Worm (Caenorhabditis elegans) whole organism, young adult: Measurements from ENCODE around the gene Y32H12A.8.

Source experiments
- D2030.7 ChIP-seq: fragments of 200-800 bp; sonication (Bioruptor generic); IDR thresholded peaks from 2 replicates; pipeline ENCODE4 v1.3.6; 2022; ENCODE audit warnings: missing genetic modification reagents, missing genetic modification characterization, missing compliant biosample characterization
- F33H1.4 ChIP-seq: fragments of 200-800 bp; sonication (Bioruptor generic); IDR thresholded peaks from 2 replicates; pipeline ENCODE4 v1.3.6; 2022; ENCODE audit warnings: missing genetic modification reagents, missing genetic modification characterization, missing compliant biosample characterization
- F39B2.1 ChIP-seq: fragments of 200-800 bp; sonication (Bioruptor generic); IDR thresholded peaks from 2 replicates; pipeline ENCODE4 v1.3.6; 2022; ENCODE audit warnings: missing genetic modification reagents, missing genetic modification characterization, missing compliant biosample characterization
- K11D2.4 ChIP-seq: fragments of 200-800 bp; sonication (Bioruptor generic); IDR thresholded peaks from 2 replicates; pipeline ENCODE4 v1.3.6; 2022; ENCODE audit warnings: missing genetic modification reagents, missing genetic modification characterization, missing compliant biosample characterization
- Y79H2A.3 ChIP-seq: fragments of 200-800 bp; sonication (Bioruptor generic); conservative IDR thresholded peaks from 2 replicates; pipeline ENCODE4 v1.3.6; 2022; ENCODE audit warnings: missing genetic modification reagents, missing genetic modification characterization, missing compliant biosample characterization
- Y95B8A.8 ChIP-seq: fragments of 200-800 bp; sonication (Bioruptor generic); IDR thresholded peaks from 2 replicates; pipeline ENCODE4 v1.3.6; 2022; ENCODE audit warnings: missing genetic modification reagents, missing genetic modification characterization, missing compliant biosample characterization
- atf-7 ChIP-seq: sonication (generic microtip); optimal IDR thresholded peaks from 2 replicates; lab custom pipeline; 2017; ENCODE audit warnings: mild to moderate bottlenecking, missing genetic modification characterization, missing compliant biosample characterization
- athp-1 ChIP-seq: sonication (generic microtip); optimal IDR thresholded peaks from 2 replicates; lab custom pipeline; 2017; ENCODE audit warnings: mild to moderate bottlenecking, missing genetic modification characterization, missing compliant biosample characterization
- attf-5 ChIP-seq: fragments of 200-800 bp; sonication (Bioruptor generic); optimal IDR thresholded peaks from 2 replicates; lab custom pipeline; 2018; ENCODE audit warnings: mild to moderate bottlenecking, missing genetic modification characterization, missing compliant biosample characterization
- bed-1 ChIP-seq: fragments of 200-800 bp; sonication (Bioruptor generic); IDR thresholded peaks from 2 replicates; pipeline ENCODE4 v1.3.6; 2022; ENCODE audit warnings: missing genetic modification reagents, missing genetic modification characterization, missing compliant biosample characterization
- cebp-1 ChIP-seq, 2 experiments: fragments of 200-800 bp in 1 of 2; sonication (Bioruptor generic) in 1 of 2; sonication (generic microtip) in 1 of 2; IDR thresholded peaks in 1 of 2; optimal IDR thresholded peaks in 1 of 2; 2 replicates each; pipeline versions ENCODE4 v1.3.6 to Lab custom; 2017 to 2022; ENCODE audit warnings: missing compliant biosample characterization in 2 of 2, missing genetic modification characterization in 2 of 2, mild to moderate bottlenecking in 1 of 2, missing genetic modification reagents in 1 of 2, moderate library complexity in 1 of 2
- ceh-91 ChIP-seq: fragments of 200-800 bp; sonication (Bioruptor generic); IDR thresholded peaks from 2 replicates; pipeline ENCODE4 v1.3.6; 2022; ENCODE audit warnings: missing genetic modification reagents, missing genetic modification characterization, missing compliant biosample characterization
- die-1 ChIP-seq: sonication (generic microtip); optimal IDR thresholded peaks from 2 replicates; lab custom pipeline; 2016; ENCODE audit warnings: missing genotype, mild to moderate bottlenecking, missing genetic modification characterization, missing compliant biosample characterization
- dox-1 ChIP-seq: fragments of 200-800 bp; sonication (Bioruptor generic); IDR thresholded peaks from 2 replicates; pipeline ENCODE4 v1.3.6; 2022; ENCODE audit warnings: missing genetic modification reagents, missing genetic modification characterization, missing compliant biosample characterization
- efl-1 ChIP-seq: fragments of 150-350 bp; optimal IDR thresholded peaks from 2 replicates; lab custom pipeline; 2014; ENCODE audit warnings: missing biosample characterization, missing genetic modification reagents, missing genetic modification characterization
- egrh-3 ChIP-seq: fragments of 200-800 bp; sonication (Bioruptor generic); IDR thresholded peaks from 2 replicates; pipeline ENCODE4 v1.3.6; 2022; ENCODE audit warnings: missing genetic modification reagents, missing genetic modification characterization, missing compliant biosample characterization
- ekl-4 ChIP-seq: fragments of 200-800 bp; sonication (Bioruptor generic); IDR thresholded peaks from 2 replicates; pipeline ENCODE4 v1.3.6; 2022; ENCODE audit warnings: missing genetic modification reagents, missing genetic modification characterization, missing compliant biosample characterization
- him-1 ChIP-seq: sonication (generic microtip); optimal IDR thresholded peaks from 2 replicates; lab custom pipeline; 2016; ENCODE audit warnings: missing genotype, missing genetic modification reagents, missing genetic modification characterization, missing compliant biosample characterization
- hmg-1.2 ChIP-seq: fragments of 200-800 bp; sonication (Bioruptor generic); IDR thresholded peaks from 2 replicates; pipeline ENCODE4 v1.3.6; 2022; ENCODE audit warnings: missing genetic modification reagents, missing genetic modification characterization, missing compliant biosample characterization
- hrde-1 ChIP-seq: sonication (generic microtip); optimal IDR thresholded peaks from 2 replicates; lab custom pipeline; 2016; ENCODE audit warnings: missing genetic modification characterization, mild to moderate bottlenecking, missing compliant biosample characterization, moderate library complexity, missing genotype, missing genetic modification reagents, borderline replicate concordance
- lin-54 ChIP-seq: fragments of 200-800 bp; sonication (Bioruptor generic); optimal IDR thresholded peaks from 2 replicates; lab custom pipeline; 2018; ENCODE audit warnings: mild to moderate bottlenecking, missing genetic modification characterization, missing compliant biosample characterization
- lsl-1 ChIP-seq: fragments of 200-800 bp; sonication (Bioruptor generic); optimal IDR thresholded peaks from 2 replicates; lab custom pipeline; 2018; ENCODE audit warnings: mild to moderate bottlenecking, missing genetic modification characterization, moderate library complexity, missing compliant biosample characterization
- madf-6 ChIP-seq: fragments of 200-800 bp; sonication (Bioruptor generic); IDR thresholded peaks from 2 replicates; pipeline ENCODE4 v1.3.6; 2022; ENCODE audit warnings: missing genetic modification reagents, missing genetic modification characterization, missing compliant biosample characterization
- madf-8 ChIP-seq: fragments of 200-800 bp; sonication (Bioruptor generic); conservative IDR thresholded peaks from 2 replicates; pipeline ENCODE4 v1.3.6; 2022; ENCODE audit warnings: missing genetic modification reagents, missing genetic modification characterization, missing compliant biosample characterization
- mcd-1 ChIP-seq: fragments of 200-800 bp; sonication (Bioruptor generic); IDR thresholded peaks from 2 replicates; pipeline ENCODE4 v1.3.6; 2022; ENCODE audit warnings: missing genetic modification reagents, missing genetic modification characterization, missing compliant biosample characterization
- mes-4 ChIP-seq: sonication (generic microtip); optimal IDR thresholded peaks from 2 replicates; lab custom pipeline; 2016; ENCODE audit warnings: missing genotype, missing genetic modification characterization, missing compliant biosample characterization
- nfyb-1 ChIP-seq: fragments of 200-800 bp; sonication (Bioruptor generic); IDR thresholded peaks from 2 replicates; pipeline ENCODE4 v1.3.6; 2022; ENCODE audit warnings: missing genetic modification reagents, missing genetic modification characterization, missing compliant biosample characterization
- nhr-80 ChIP-seq: sonication (generic microtip); optimal IDR thresholded peaks from 2 replicates; lab custom pipeline; 2016; ENCODE audit warnings: missing genetic modification characterization, missing compliant biosample characterization
- pha-4 ChIP-seq: fragments of 150-350 bp; sonication (generic microtip); optimal IDR thresholded peaks from 2 replicates; lab custom pipeline; 2014; ENCODE audit warnings: missing biosample characterization, missing genetic modification reagents, missing genetic modification characterization
- rcor-1 ChIP-seq: fragments of 200-800 bp; sonication (Bioruptor generic); IDR thresholded peaks from 2 replicates; pipeline ENCODE4 v1.3.6; 2022; ENCODE audit warnings: missing genetic modification reagents, missing genetic modification characterization, missing compliant biosample characterization
- snpc-1.3 ChIP-seq: sonication (generic microtip); optimal IDR thresholded peaks from 2 replicates; lab custom pipeline; 2017; ENCODE audit warnings: missing genetic modification characterization, mild to moderate bottlenecking, missing compliant biosample characterization, antibody characterized with exemption, moderate library complexity, missing genotype, missing genetic modification reagents; ENCODE audit not compliant: insufficient read depth
- snpc-3.4 ChIP-seq: sonication (generic microtip); optimal IDR thresholded peaks from 2 replicates; lab custom pipeline; 2017; ENCODE audit warnings: missing genetic modification characterization, mild to moderate bottlenecking, missing compliant biosample characterization, antibody characterized with exemption, moderate library complexity, missing genotype, missing genetic modification reagents
- snpc-4 ChIP-seq, 5 experiments: fragments of 150-350 bp in 1 of 5; sonication (generic microtip) in 4 of 5; optimal IDR thresholded peaks; 2 replicates each; lab custom pipeline; 2014 to 2018; ENCODE audit warnings: missing genetic modification characterization in 5 of 5, missing biosample characterization in 3 of 5, antibody characterized with exemption in 2 of 5, mild to moderate bottlenecking in 2 of 5, missing compliant biosample characterization in 2 of 5, missing genotype in 2 of 5, moderate library complexity in 2 of 5, missing genetic modification reagents in 1 of 5
- somi-1 ChIP-seq: fragments of 200-800 bp; sonication (Bioruptor generic); optimal IDR thresholded peaks from 2 replicates; lab custom pipeline; 2018; ENCODE audit warnings: mild to moderate bottlenecking, missing genetic modification characterization, missing compliant biosample characterization
- sptf-2 ChIP-seq: fragments of 200-800 bp; sonication (Bioruptor generic); optimal IDR thresholded peaks from 2 replicates; lab custom pipeline; 2018; ENCODE audit warnings: mild to moderate bottlenecking, missing genetic modification characterization, missing compliant biosample characterization
- tbp1 ChIP-seq: fragments of 200-800 bp; sonication (Bioruptor generic); optimal IDR thresholded peaks from 2 replicates; lab custom pipeline; 2018; ENCODE audit warnings: mild to moderate bottlenecking, missing genetic modification characterization, missing compliant biosample characterization
- tlf-1 ChIP-seq: fragments of 200-800 bp; sonication (Bioruptor generic); optimal IDR thresholded peaks from 2 replicates; lab custom pipeline; 2018; ENCODE audit warnings: mild to moderate bottlenecking, missing genetic modification characterization, missing compliant biosample characterization
- unc-62 ChIP-seq: fragments of 150-350 bp; optimal IDR thresholded peaks from 2 replicates; lab custom pipeline; 2014; ENCODE audit warnings: missing biosample characterization, missing genetic modification reagents, missing genetic modification characterization
- xnd-1 ChIP-seq: sonication (generic microtip); optimal IDR thresholded peaks from 2 replicates; lab custom pipeline; 2016; ENCODE audit warnings: missing genotype, missing genetic modification reagents, missing genetic modification characterization, missing compliant biosample characterization
- zfh-2 ChIP-seq: fragments of 200-800 bp; sonication (Bioruptor generic); conservative IDR thresholded peaks from 2 replicates; pipeline ENCODE4 v1.3.6; 2022; ENCODE audit warnings: missing genetic modification reagents, missing genetic modification characterization, missing compliant biosample characterization
- ztf-18 ChIP-seq: sonication (generic microtip); optimal IDR thresholded peaks from 2 replicates; lab custom pipeline; 2016; ENCODE audit warnings: missing genotype, mild to moderate bottlenecking, missing genetic modification characterization, missing compliant biosample characterization
- ztf-22 ChIP-seq: fragments of 200-800 bp; sonication (Bioruptor generic); optimal IDR thresholded peaks from 2 replicates; lab custom pipeline; 2018; ENCODE audit warnings: mild to moderate bottlenecking, missing genetic modification characterization, moderate library complexity, missing compliant biosample characterization
- ztf-25 ChIP-seq: fragments of 200-800 bp; sonication (Bioruptor generic); IDR thresholded peaks from 2 replicates; pipeline ENCODE4 v1.3.6; 2022; ENCODE audit warnings: missing genetic modification reagents, missing genetic modification characterization, missing compliant biosample characterization
- ztf-3 ChIP-seq: fragments of 200-800 bp; sonication (Bioruptor generic); optimal IDR thresholded peaks from 2 replicates; lab custom pipeline; 2018; ENCODE audit warnings: mild to moderate bottlenecking, missing genetic modification characterization, missing compliant biosample characterization

The Y32H12A.8 gene

DNA sequence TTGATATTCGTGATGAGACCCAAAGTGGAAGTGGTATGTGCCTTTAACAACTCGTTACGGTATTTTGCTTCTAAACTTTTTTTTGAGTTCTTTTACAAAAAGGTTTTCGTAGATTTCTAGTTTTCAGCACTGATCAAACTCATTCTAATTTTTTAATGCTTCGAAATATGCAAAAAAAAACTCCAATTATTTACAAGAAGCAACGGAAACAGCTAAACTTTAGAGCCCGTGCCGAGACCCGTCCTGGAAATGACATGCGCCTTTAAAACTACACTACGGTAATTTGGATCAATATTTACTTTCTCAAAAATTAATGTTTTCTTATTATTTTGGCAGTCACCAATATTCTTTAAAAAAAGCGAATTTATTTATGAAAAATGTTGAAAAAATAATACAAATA, 25.3 kb downstream of the Y32H12A.8 start:
- TF ChIP-seq madf-6 (GFP tag; lab: Robert Waterston, UW) (peak; percentile 91), xnd-1 (tag; lab: Kevin White, UChicago) (peak; percentile 94), tbp1 (GFP tag; lab: Kevin White, UChicago) (peak; percentile 23), him-1 (tag; lab: Kevin White, UChicago) (peak; percentile 56), snpc-1.3 (peak; percentile 5), lsl-1 (GFP tag; lab: Kevin White, UChicago) (peak; percentile 99), F33H1.4 (GFP tag; lab: Robert Waterston, UW) (peak; percentile 93), ekl-4 (GFP tag; lab: Robert Waterston, UW) (peak; percentile 36; the same call in 1 of the 2 replicates), ceh-91 (GFP tag; lab: Robert Waterston, UW) (peak; percentile 68), madf-8 (GFP tag; lab: Robert Waterston, UW) (peak; percentile 76), Y79H2A.3 (GFP tag; lab: Robert Waterston, UW) (0 out of 2 replicates have a peak, but pooled peaks have one; percentile 20), D2030.7 (GFP tag; lab: Robert Waterston, UW) (peak; percentile 65), dox-1 (GFP tag; lab: Robert Waterston, UW) (peak; percentile 42; the same call in 1 of the 2 replicates), athp-1 (tag; lab: Kevin White, UChicago) (peak; percentile 16), unc-62 (no peak), snpc-3.4 (tag; lab: Kevin White, UChicago) (peak; percentile 75), efl-1 (GFP tag; lab: Kevin White, UChicago) (peak; percentile 29), lin-54 (peak; percentile 28), Y95B8A.8 (0 out of 2 replicates have a peak, but pooled peaks have one; percentile 28), zfh-2 (no peak), ztf-18 (tag; lab: Kevin White, UChicago) (no peak), egrh-3 (GFP tag; lab: Robert Waterston, UW) (no peak), tlf-1 (GFP tag; lab: Kevin White, UChicago) (peak; percentile 22), rcor-1 (GFP tag; lab: Robert Waterston, UW) (0 out of 2 replicates have a peak, but pooled peaks have one; percentile 9), snpc-4 (GFP tag; optimal IDR thresholded peaks at IDR 0.05; lab: Kevin White, UChicago) (no peak), snpc-4 (tag; optimal IDR thresholded peaks at IDR 0.05; lab: Kevin White, UChicago) (peak in 2 of 4 experiments; percentile 2 to 56), ztf-3 (GFP tag; lab: Kevin White, UChicago) (no peak)
- TF ChIP-seq, all 124 proteins: peak for 21

DNA sequence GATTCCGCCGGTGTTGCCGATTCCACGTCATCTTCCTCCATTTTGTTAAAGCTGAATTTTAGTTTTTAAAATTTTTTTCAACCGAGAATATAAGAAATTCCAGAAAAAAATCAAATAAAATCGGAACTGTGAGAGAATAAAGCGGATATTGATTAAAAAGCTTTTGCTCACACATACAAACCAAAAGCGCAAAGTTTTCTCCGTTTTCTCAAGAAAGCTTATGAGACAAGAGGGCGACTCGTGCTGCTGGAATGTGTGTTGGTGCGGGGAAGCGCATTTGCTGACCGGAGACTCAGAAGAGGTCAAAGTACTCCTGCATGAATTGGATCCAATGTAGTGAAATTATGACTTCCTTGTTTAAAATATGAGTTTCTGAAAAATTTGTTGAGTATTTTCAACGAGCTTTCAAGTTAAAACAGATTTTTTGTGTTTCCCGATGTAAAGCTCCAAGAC, 25.9 kb downstream of the Y32H12A.8 start, which contains the start of gene paqr-2:
Gene paqr-2, minus strand, starts transcription at position 51 of the 453 bp plus-strand sequence.
- TF ChIP-seq hmg-1.2 (GFP tag; lab: Robert Waterston, UW): 0 out of 2 replicates have a peak, but pooled peaks have one; percentile 18
- peak; percentile 38 for TF ChIP-seq nhr-80
- TF ChIP-seq attf-5: peak; percentile 52
- TF ChIP-seq F39B2.1: no peak
- TF ChIP-seq mcd-1: peak; percentile 56
- TF ChIP-seq pha-4: peak; percentile 11
- no peak for TF ChIP-seq rcor-1 (GFP tag; lab: Robert Waterston, UW)

DNA sequence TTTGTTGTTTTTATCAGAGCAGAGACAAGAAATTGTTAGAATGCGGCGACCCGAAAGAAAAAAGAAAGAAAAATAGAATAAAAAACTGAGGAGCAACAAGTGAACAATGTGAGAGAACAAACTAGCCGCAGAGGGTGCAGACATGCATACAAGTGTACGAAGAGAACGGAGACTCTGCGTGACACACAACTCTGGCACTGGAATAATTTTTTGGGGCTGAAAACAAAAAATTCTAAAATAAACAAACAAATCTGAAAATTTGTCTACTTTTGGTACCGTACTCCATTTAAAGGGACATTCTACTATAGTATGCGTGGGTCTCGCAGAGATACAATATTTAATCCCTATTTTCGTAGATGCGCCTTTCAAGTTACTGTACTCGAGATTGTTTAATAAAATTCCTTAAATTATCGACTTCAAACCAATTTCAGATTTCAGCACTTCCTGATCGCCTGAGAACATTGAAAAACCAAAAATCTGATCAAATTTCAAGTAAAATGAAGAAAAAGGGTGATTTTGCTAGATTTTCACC, 30.8 kb downstream of the Y32H12A.8 start:
- no peak for TF ChIP-seq cebp-1 (GFP tag; IDR thresholded peaks at IDR 0.05; lab: Robert Waterston, UW)
- no peak for TF ChIP-seq cebp-1 (tag; optimal IDR thresholded peaks at IDR 0.05; lab: Kevin White, UChicago)
- no peak for TF ChIP-seq mes-4 (tag; lab: Kevin White, UChicago)
- no peak for TF ChIP-seq ztf-22 (GFP tag; lab: Kevin White, UChicago)
- no peak for TF ChIP-seq die-1 (tag; lab: Kevin White, UChicago)
- TF ChIP-seq sptf-2: no peak
- TF ChIP-seq nfyb-1 (GFP tag; lab: Robert Waterston, UW): no peak
- TF ChIP-seq K11D2.4 (GFP tag; lab: Robert Waterston, UW): no peak
- TF ChIP-seq hrde-1 (tag; lab: Kevin White, UChicago): no peak
- TF ChIP-seq bed-1 (GFP tag; lab: Robert Waterston, UW): no peak
- peak; percentile 44; the same call in 1 of the 2 replicates for TF ChIP-seq dox-1 (GFP tag; lab: Robert Waterston, UW)
- no peak for TF ChIP-seq ztf-25
- no peak for TF ChIP-seq Y79H2A.3 (GFP tag; lab: Robert Waterston, UW)
- TF ChIP-seq somi-1 (GFP tag; lab: Kevin White, UChicago): no peak
- no peak for TF ChIP-seq atf-7
